Worm (Caenorhabditis elegans) whole organism, L4/young adult: ENCODE results near the gene C14A4.9.

Source experiments
- W03F9.2 ChIP-seq: fragments of 150-350 bp; optimal IDR thresholded peaks from 2 replicates; lab custom pipeline; 2014; ENCODE audit warnings: missing biosample characterization, missing genetic modification characterization
- dao-5 ChIP-seq: sonication (generic microtip); optimal IDR thresholded peaks from 2 replicates; lab custom pipeline; 2016; ENCODE audit warnings: missing genotype, missing genetic modification characterization, moderate library complexity, missing compliant biosample characterization
- him-1 ChIP-seq: sonication (generic microtip); optimal IDR thresholded peaks from 2 replicates; lab custom pipeline; 2016; ENCODE audit warnings: missing genotype, missing genetic modification reagents, missing genetic modification characterization, missing compliant biosample characterization

DNA sequence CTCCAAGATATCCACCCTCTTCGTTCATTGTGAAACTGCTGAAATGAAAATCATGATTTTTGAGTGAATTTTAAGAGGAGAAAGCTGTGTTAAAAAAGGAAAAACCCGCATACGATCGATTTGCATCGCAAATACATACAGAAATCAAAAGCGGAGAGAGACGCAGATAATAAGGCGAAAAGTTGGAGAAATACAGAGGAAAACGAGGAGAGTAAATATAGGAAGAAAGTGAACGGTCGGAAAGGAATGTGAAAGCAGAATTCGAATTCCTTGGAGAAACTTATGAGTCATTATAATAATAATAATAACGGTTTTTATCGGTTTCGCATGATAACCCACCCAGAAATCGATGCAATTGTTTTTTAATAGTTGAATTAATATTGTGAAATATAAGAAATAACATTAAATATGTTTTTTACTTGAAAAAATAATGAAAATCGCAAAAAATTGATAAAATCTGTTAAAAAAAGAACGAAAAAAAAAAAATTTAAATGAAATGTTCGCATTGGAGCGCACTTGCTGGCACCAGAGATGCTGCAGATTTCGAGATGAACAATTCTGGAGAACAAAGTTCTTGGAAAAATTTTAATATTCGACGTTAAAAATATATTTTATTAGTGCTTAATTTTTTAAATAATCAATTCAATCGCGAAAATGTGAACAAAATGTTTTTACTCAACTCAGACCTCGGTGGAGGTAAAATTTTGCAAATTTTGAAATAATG, 8.3 kb downstream of the C14A4.9 start, which contains the start of gene ccm-3:
- no peak for TF ChIP-seq him-1 (tag; lab: Kevin White, UChicago)
- no peak for TF ChIP-seq W03F9.2 (tag; lab: Kevin White, UChicago)
- TF ChIP-seq dao-5 (tag; lab: Kevin White, UChicago): no peak
